Fruit fly (Drosophila melanogaster) whole organism, pupa: ENCODE results near the gene tst.

ENCODE experiments used
- CG12605 ChIP-seq: fragments of 200-800 bp; sonication (Bioruptor generic); IDR thresholded peaks from 2 replicates; pipeline ENCODE4 v1.3.6; 2022; ENCODE audit warnings: missing biosample characterization, missing genetic modification characterization
- CG14655 ChIP-seq: fragments of 200-800 bp; sonication (Bioruptor generic); optimal IDR thresholded peaks from 3 replicates; lab custom pipeline; 2017; ENCODE audit warnings: mild to moderate bottlenecking, missing biosample characterization, missing genetic modification reagents, missing genetic modification characterization
- CG32121 ChIP-seq: fragments of 200-800 bp; sonication (Bioruptor generic); IDR thresholded peaks from 2 replicates; pipeline ENCODE4 v1.3.6; 2022; ENCODE audit warnings: missing biosample characterization, missing genetic modification characterization
- CG34367 ChIP-seq: fragments of 200-800 bp; sonication (Bioruptor generic); optimal IDR thresholded peaks from 2 replicates; lab custom pipeline; 2018; ENCODE audit warnings: missing biosample characterization, mild to moderate bottlenecking, missing genetic modification characterization
- CG8159 ChIP-seq: fragments of 200-800 bp; sonication (Bioruptor generic); optimal IDR thresholded peaks from 3 replicates; lab custom pipeline; 2018; ENCODE audit warnings: missing biosample characterization, mild to moderate bottlenecking, missing genetic modification characterization, moderate library complexity
- Pif1A ChIP-seq: fragments of 200-800 bp; sonication (Bioruptor generic); optimal IDR thresholded peaks from 3 replicates; lab custom pipeline; 2016; ENCODE audit warnings: missing biosample characterization, missing genetic modification characterization
- Snoo ChIP-seq: fragments of 200-800 bp; sonication (Bioruptor generic); optimal IDR thresholded peaks from 3 replicates; lab custom pipeline; 2017; ENCODE audit warnings: missing biosample characterization, mild to moderate bottlenecking, missing genetic modification characterization, inconsistent platforms

dm6 chr3R:23736365-23736764 lies 36.3 kb downstream of the tst start:
- TF ChIP-seq CG32121 (GFP tag; lab: Robert Waterston, UW) (no peak), Snoo (no peak), CG8159 (tag; lab: Kevin White, UChicago) (no peak), CG12605 (GFP tag; lab: Robert Waterston, UW) (no peak), CG34367 (tag; lab: Kevin White, UChicago) (no peak), CG14655 (GFP tag; lab: Kevin White, UChicago) (no peak), Pif1A (GFP tag; lab: Kevin White, UChicago) (no peak)
